Worm (Caenorhabditis elegans) whole organism, L1 larva: ENCODE results near the gene rack-1.

Source experiments
- C34B4.2 ChIP-seq: sonication (generic microtip); optimal IDR thresholded peaks from 2 replicates; lab custom pipeline; 2017; ENCODE audit warnings: mild to moderate bottlenecking, missing genetic modification characterization, missing compliant biosample characterization
- F16B12.6 ChIP-seq: fragments of 150-350 bp; optimal IDR thresholded peaks from 2 replicates; lab custom pipeline; 2014; ENCODE audit warnings: missing biosample characterization, missing genetic modification characterization
- aha-1 ChIP-seq: fragments of 150-350 bp; optimal IDR thresholded peaks from 2 replicates; lab custom pipeline; 2014; ENCODE audit warnings: missing biosample characterization, missing genetic modification characterization
- ama-1 ChIP-seq: fragments of 150-350 bp; optimal IDR thresholded peaks from 2 replicates; lab custom pipeline; 2014
- ceh-82 ChIP-seq, 3 experiments: fragments of 150-350 bp in 1 of 3; sonication (generic microtip) in 2 of 3; optimal IDR thresholded peaks; 2 replicates each; lab custom pipeline; 2014 to 2017; ENCODE audit warnings: missing biosample characterization in 3 of 3, missing genetic modification characterization in 3 of 3
- grh-1 ChIP-seq: fragments of 200-800 bp; sonication (Bioruptor generic); IDR thresholded peaks from 2 replicates; pipeline ENCODE4 v1.3.6; 2022; ENCODE audit warnings: missing genetic modification reagents, missing genetic modification characterization, missing compliant biosample characterization
- jun-1 ChIP-seq: fragments of 150-350 bp; optimal IDR thresholded peaks from 2 replicates; lab custom pipeline; 2014; ENCODE audit warnings: missing biosample characterization, missing genetic modification reagents, missing genetic modification characterization
- lin-35 ChIP-seq, 2 experiments: fragments of 150-350 bp; optimal IDR thresholded peaks; 2 replicates each; lab custom pipeline; 2014; ENCODE audit warnings: missing biosample characterization in 2 of 2, missing genetic modification characterization in 2 of 2, missing genetic modification reagents in 2 of 2
- lir-3 ChIP-seq: sonication (generic microtip); optimal IDR thresholded peaks from 2 replicates; lab custom pipeline; 2016; ENCODE audit warnings: mild to moderate bottlenecking, missing genetic modification characterization, moderate library complexity, missing compliant biosample characterization; ENCODE audit not compliant: poor library complexity
- nhr-11 ChIP-seq: fragments of 150-350 bp; optimal IDR thresholded peaks from 2 replicates; lab custom pipeline; 2014; ENCODE audit warnings: missing biosample characterization, missing genetic modification characterization
- nhr-47 ChIP-seq: sonication (generic microtip); optimal IDR thresholded peaks from 2 replicates; lab custom pipeline; 2016; ENCODE audit warnings: mild to moderate bottlenecking, missing genetic modification characterization, moderate library complexity, missing compliant biosample characterization
- nhr-84 ChIP-seq: sonication (generic microtip); optimal IDR thresholded peaks from 2 replicates; lab custom pipeline; 2017; ENCODE audit warnings: missing biosample characterization, missing genetic modification characterization
- nhr-85 ChIP-seq: sonication (generic microtip); peaks from one replicate; lab custom pipeline; 2016; ENCODE audit warnings: missing genetic modification characterization, inconsistent platforms, missing compliant biosample characterization
- pqm-1 ChIP-seq: sonication (generic microtip); optimal IDR thresholded peaks from 3 replicates; lab custom pipeline; 2017; ENCODE audit warnings: missing biosample characterization, missing genetic modification characterization
- snu-23 ChIP-seq: sonication (generic microtip); optimal IDR thresholded peaks from 2 replicates; lab custom pipeline; 2016; ENCODE audit warnings: missing genetic modification characterization, missing compliant biosample characterization
- sox-4 ChIP-seq: sonication (generic microtip); optimal IDR thresholded peaks from 2 replicates; lab custom pipeline; 2016; ENCODE audit warnings: missing genetic modification characterization, missing compliant biosample characterization
- swsn-7 ChIP-seq: sonication (generic microtip); optimal IDR thresholded peaks from 2 replicates; lab custom pipeline; 2016; ENCODE audit warnings: missing genetic modification characterization, missing compliant biosample characterization
- tbx-2 ChIP-seq: sonication (generic microtip); optimal IDR thresholded peaks from 2 replicates; lab custom pipeline; 2016; ENCODE audit warnings: missing genetic modification characterization, missing compliant biosample characterization
- unc-62 ChIP-seq: fragments of 150-350 bp; optimal IDR thresholded peaks from 2 replicates; lab custom pipeline; 2014; ENCODE audit warnings: missing biosample characterization, missing genetic modification reagents, missing genetic modification characterization
- unc-98 ChIP-seq: fragments of 200-800 bp; sonication (Bioruptor generic); IDR thresholded peaks from 2 replicates; pipeline ENCODE4 v1.3.6; 2022; ENCODE audit warnings: missing genetic modification characterization, missing compliant biosample characterization

Gene rack-1

DNA sequence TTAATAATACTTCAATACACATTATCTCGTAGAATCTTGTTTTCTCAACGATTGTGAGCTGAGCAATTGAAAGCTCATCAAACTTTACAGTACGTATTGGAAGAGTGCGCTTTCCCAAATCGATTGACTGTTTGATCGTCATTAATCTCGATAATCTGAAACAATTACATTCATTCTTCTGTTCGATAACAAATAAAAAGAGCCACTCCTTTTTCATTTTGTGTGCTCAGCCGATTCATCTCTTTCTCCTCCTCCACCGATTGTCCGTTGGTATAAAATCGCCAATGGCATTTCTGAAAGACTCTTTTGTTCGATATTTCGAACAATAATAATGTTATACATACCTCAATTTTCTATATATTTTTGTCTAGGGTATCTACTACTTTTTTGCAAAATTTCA, 47.2 kb downstream of the rack-1 start, which contains the start of gene nas-12:
nas-12 (plus strand) TSS at position 301 of the 400 bp plus-strand sequence.
- TF ChIP-seq lir-3 (no peak), nhr-84 (tag; lab: Kevin White, UChicago) (no peak), C34B4.2 (tag; lab: Kevin White, UChicago) (no peak), snu-23 (GFP tag; lab: Kevin White, UChicago) (no peak), unc-62 (GFP tag; lab: Kevin White, UChicago) (no peak), nhr-47 (tag; lab: Kevin White, UChicago) (no peak), swsn-7 (tag; lab: Kevin White, UChicago) (no peak), sox-4 (tag; lab: Kevin White, UChicago) (no peak), F16B12.6 (no peak), unc-98 (GFP tag; lab: Robert Waterston, UW) (no peak), tbx-2 (no peak), ceh-82 (tag; optimal IDR thresholded peaks at IDR 0.05; lab: Kevin White, UChicago) (no peak), nhr-85 (tag; lab: Kevin White, UChicago) (no peak), pqm-1 (tag; lab: Kevin White, UChicago) (no peak), jun-1 (tag; lab: Kevin White, UChicago) (no peak), grh-1 (GFP tag; lab: Robert Waterston, UW) (no peak), aha-1 (tag; lab: Kevin White, UChicago) (no peak)
- TF ChIP-seq, all 84 proteins: peak for 0

DNA sequence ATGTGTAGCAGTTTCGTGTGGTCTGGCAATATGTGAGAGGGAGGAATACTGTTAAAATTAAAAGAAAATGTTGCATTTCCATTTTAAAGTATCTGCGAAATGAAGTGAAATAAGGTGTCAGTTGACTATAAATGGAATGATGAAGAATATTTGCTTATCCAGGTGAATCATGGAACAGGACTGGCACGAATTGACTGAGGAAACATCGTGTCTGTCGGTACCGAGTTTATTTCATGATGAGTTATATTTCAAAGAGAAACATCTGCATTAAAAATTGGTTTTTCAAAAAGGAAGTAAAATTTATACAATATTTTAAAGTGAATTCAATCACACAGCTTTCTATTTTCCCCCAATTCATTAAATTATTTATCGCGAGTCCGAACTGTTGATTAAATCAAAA, 51.1 kb downstream of the rack-1 start, which contains the start of gene F01G10.6:
F01G10.6 (minus strand) TSS at position 101 of the 400 bp plus-strand sequence.
- TF ChIP-seq unc-62 (GFP tag; lab: Kevin White, UChicago) (no peak), lin-35 (GFP tag; optimal IDR thresholded peaks at IDR 0.05; lab: Kevin White, UChicago) (no peak), ama-1 (lab: Kevin White, UChicago) (no peak), nhr-11 (tag; lab: Kevin White, UChicago) (no peak)
